Worm (Caenorhabditis elegans) whole organism, L1 larva: Measurements from ENCODE around the gene Y53G8AL.1.

Experiments
- C04F5.9 ChIP-seq: sonication (generic microtip); optimal IDR thresholded peaks from 2 replicates; lab custom pipeline; 2016; ENCODE audit warnings: missing genetic modification characterization, missing compliant biosample characterization
- C16A3.4 ChIP-seq: fragments of 150-350 bp; optimal IDR thresholded peaks from 2 replicates; lab custom pipeline; 2014; ENCODE audit warnings: missing biosample characterization, missing genetic modification characterization
- C34B4.2 ChIP-seq: sonication (generic microtip); optimal IDR thresholded peaks from 2 replicates; lab custom pipeline; 2017; ENCODE audit warnings: mild to moderate bottlenecking, missing genetic modification characterization, missing compliant biosample characterization
- Y116A8C.19 ChIP-seq: sonication (generic microtip); optimal IDR thresholded peaks from 2 replicates; lab custom pipeline; 2016; ENCODE audit warnings: missing compliant biosample characterization, missing genetic modification characterization, borderline replicate concordance
- aha-1 ChIP-seq: fragments of 150-350 bp; optimal IDR thresholded peaks from 2 replicates; lab custom pipeline; 2014; ENCODE audit warnings: missing biosample characterization, missing genetic modification characterization
- aly-2 ChIP-seq: fragments of 150-350 bp; optimal IDR thresholded peaks from 2 replicates; lab custom pipeline; 2014; ENCODE audit warnings: missing biosample characterization, missing genetic modification characterization
- blmp-1 ChIP-seq: fragments of 150-350 bp; optimal IDR thresholded peaks from 2 replicates; lab custom pipeline; 2014; ENCODE audit warnings: missing biosample characterization, missing genetic modification characterization
- ceh-8 ChIP-seq: fragments of 200-800 bp; sonication (Bioruptor generic); optimal IDR thresholded peaks from 2 replicates; lab custom pipeline; 2018; ENCODE audit warnings: mild to moderate bottlenecking, missing genetic modification characterization, moderate library complexity, missing compliant biosample characterization
- ceh-82 ChIP-seq, 3 experiments: fragments of 150-350 bp in 1 of 3; sonication (generic microtip) in 2 of 3; optimal IDR thresholded peaks; 2 replicates each; lab custom pipeline; 2014 to 2017; ENCODE audit warnings: missing biosample characterization in 3 of 3, missing genetic modification characterization in 3 of 3
- ces-1 ChIP-seq: fragments of 150-350 bp; optimal IDR thresholded peaks from 2 replicates; lab custom pipeline; 2014; ENCODE audit warnings: missing biosample characterization, missing genetic modification reagents, missing genetic modification characterization
- dpl-1 ChIP-seq, 3 experiments: fragments of 150-350 bp in 2 of 3; sonication (generic microtip) in 1 of 3; optimal IDR thresholded peaks; 2 replicates each; lab custom pipeline; 2014 to 2017; ENCODE audit warnings: missing biosample characterization in 3 of 3, missing genetic modification characterization in 3 of 3, missing genetic modification reagents in 3 of 3
- egl-13 ChIP-seq: sonication (generic microtip); optimal IDR thresholded peaks from 2 replicates; lab custom pipeline; 2016; ENCODE audit warnings: missing genotype, missing genetic modification reagents, missing genetic modification characterization, missing compliant biosample characterization
- egl-27 ChIP-seq, 2 experiments: fragments of 150-350 bp in 1 of 2; sonication (generic microtip); optimal IDR thresholded peaks; 3 replicates each; lab custom pipeline; 2017 to 2018; ENCODE audit warnings: missing biosample characterization in 2 of 2, missing genetic modification characterization in 2 of 2, missing genetic modification reagents in 2 of 2
- elt-2 ChIP-seq: sonication (generic microtip); optimal IDR thresholded peaks from 2 replicates; lab custom pipeline; 2016; ENCODE audit warnings: missing genetic modification characterization, mild to moderate bottlenecking, inconsistent platforms, missing compliant biosample characterization, missing genetic modification reagents
- grh-1 ChIP-seq: fragments of 200-800 bp; sonication (Bioruptor generic); IDR thresholded peaks from 2 replicates; pipeline ENCODE4 v1.3.6; 2022; ENCODE audit warnings: missing genetic modification reagents, missing genetic modification characterization, missing compliant biosample characterization
- hlh-17 ChIP-seq: fragments of 200-800 bp; sonication (Bioruptor generic); optimal IDR thresholded peaks from 2 replicates; lab custom pipeline; 2018; ENCODE audit warnings: missing genetic modification characterization, mild to moderate bottlenecking, missing compliant biosample characterization, moderate library complexity, borderline replicate concordance
- hpl-2 ChIP-seq: fragments of 150-350 bp; optimal IDR thresholded peaks from 2 replicates; lab custom pipeline; 2014; ENCODE audit warnings: missing biosample characterization, missing genetic modification reagents, missing genetic modification characterization
- jun-1 ChIP-seq: fragments of 150-350 bp; optimal IDR thresholded peaks from 2 replicates; lab custom pipeline; 2014; ENCODE audit warnings: missing biosample characterization, missing genetic modification reagents, missing genetic modification characterization
- lin-13 ChIP-seq: fragments of 150-350 bp; optimal IDR thresholded peaks from 2 replicates; lab custom pipeline; 2014; ENCODE audit warnings: missing biosample characterization, missing genetic modification reagents, missing genetic modification characterization
- lin-14 ChIP-seq: fragments of 200-800 bp; sonication (Bioruptor generic); optimal IDR thresholded peaks from 2 replicates; lab custom pipeline; 2018; ENCODE audit warnings: mild to moderate bottlenecking, missing genetic modification characterization, moderate library complexity, missing compliant biosample characterization
- lin-15B ChIP-seq: fragments of 150-350 bp; sonication (generic microtip); optimal IDR thresholded peaks from 3 replicates; lab custom pipeline; 2014; ENCODE audit warnings: missing biosample characterization, missing genetic modification characterization
- lin-35 ChIP-seq, 2 experiments: fragments of 150-350 bp; optimal IDR thresholded peaks; 2 replicates each; lab custom pipeline; 2014; ENCODE audit warnings: missing biosample characterization in 2 of 2, missing genetic modification characterization in 2 of 2, missing genetic modification reagents in 2 of 2
- lin-39 ChIP-seq: fragments of 150-350 bp; optimal IDR thresholded peaks from 2 replicates; lab custom pipeline; 2014; ENCODE audit warnings: missing biosample characterization, missing genetic modification reagents, missing genetic modification characterization
- mab-9 ChIP-seq: fragments of 200-800 bp; sonication (Bioruptor generic); IDR thresholded peaks from 2 replicates; pipeline ENCODE4 v1.3.6; 2022; ENCODE audit warnings: missing genetic modification reagents, missing genetic modification characterization, missing compliant biosample characterization
- mdl-1 ChIP-seq, 2 experiments: fragments of 150-350 bp; optimal IDR thresholded peaks; 2 replicates each; lab custom pipeline; 2014 to 2017; ENCODE audit warnings: missing biosample characterization in 2 of 2, missing genetic modification characterization in 2 of 2, inconsistent platforms in 1 of 2
- mef-2 ChIP-seq: fragments of 150-350 bp; optimal IDR thresholded peaks from 2 replicates; lab custom pipeline; 2014; ENCODE audit warnings: missing biosample characterization, missing genetic modification characterization
- nhr-19 ChIP-seq: fragments of 200-800 bp; sonication (Bioruptor generic); conservative IDR thresholded peaks from 2 replicates; pipeline ENCODE4 v1.3.6; 2022; ENCODE audit warnings: missing genetic modification characterization, missing compliant biosample characterization
- nhr-20 ChIP-seq: sonication (generic microtip); optimal IDR thresholded peaks from 2 replicates; lab custom pipeline; 2016; ENCODE audit warnings: mild to moderate bottlenecking, missing genetic modification characterization, missing compliant biosample characterization
- nhr-90 ChIP-seq: sonication (generic microtip); optimal IDR thresholded peaks from 2 replicates; lab custom pipeline; 2016; ENCODE audit warnings: mild to moderate bottlenecking, missing genetic modification characterization, missing compliant biosample characterization; ENCODE audit not compliant: poor library complexity
- pax-3 ChIP-seq: fragments of 200-800 bp; sonication (Bioruptor generic); optimal IDR thresholded peaks from 2 replicates; lab custom pipeline; 2018; ENCODE audit warnings: mild to moderate bottlenecking, missing genetic modification characterization, moderate library complexity, missing compliant biosample characterization
- pqm-1 ChIP-seq: sonication (generic microtip); optimal IDR thresholded peaks from 3 replicates; lab custom pipeline; 2017; ENCODE audit warnings: missing biosample characterization, missing genetic modification characterization
- rnt-1 ChIP-seq: sonication (generic microtip); optimal IDR thresholded peaks from 2 replicates; lab custom pipeline; 2016; ENCODE audit warnings: mild to moderate bottlenecking, missing genetic modification characterization, moderate library complexity, missing compliant biosample characterization
- skn-1 ChIP-seq: fragments of 150-350 bp; optimal IDR thresholded peaks from 2 replicates; lab custom pipeline; 2014; ENCODE audit warnings: missing biosample characterization, missing genetic modification characterization
- snu-23 ChIP-seq: sonication (generic microtip); optimal IDR thresholded peaks from 2 replicates; lab custom pipeline; 2016; ENCODE audit warnings: missing genetic modification characterization, missing compliant biosample characterization
- sox-4 ChIP-seq: sonication (generic microtip); optimal IDR thresholded peaks from 2 replicates; lab custom pipeline; 2016; ENCODE audit warnings: missing genetic modification characterization, missing compliant biosample characterization
- sptf-1 ChIP-seq: fragments of 150-350 bp; optimal IDR thresholded peaks from 2 replicates; lab custom pipeline; 2014; ENCODE audit warnings: missing biosample characterization, missing genetic modification characterization
- sup-37 ChIP-seq: fragments of 200-800 bp; sonication (Bioruptor generic); optimal IDR thresholded peaks from 2 replicates; lab custom pipeline; 2018; ENCODE audit warnings: mild to moderate bottlenecking, missing genetic modification characterization, missing compliant biosample characterization
- swsn-7 ChIP-seq: sonication (generic microtip); optimal IDR thresholded peaks from 2 replicates; lab custom pipeline; 2016; ENCODE audit warnings: missing genetic modification characterization, missing compliant biosample characterization
- unc-62 ChIP-seq: fragments of 150-350 bp; optimal IDR thresholded peaks from 2 replicates; lab custom pipeline; 2014; ENCODE audit warnings: missing biosample characterization, missing genetic modification reagents, missing genetic modification characterization
- unc-98 ChIP-seq: fragments of 200-800 bp; sonication (Bioruptor generic); IDR thresholded peaks from 2 replicates; pipeline ENCODE4 v1.3.6; 2022; ENCODE audit warnings: missing genetic modification characterization, missing compliant biosample characterization
- xbp-1 ChIP-seq: sonication (generic microtip); optimal IDR thresholded peaks from 2 replicates; lab custom pipeline; 2016; ENCODE audit warnings: missing genetic modification characterization, missing compliant biosample characterization

Y53G8AL.1 gene

ce11 chrIII:3279304-3279703 lies 46.4 kb downstream of the Y53G8AL.1 start (continued):
- TF ChIP-seq egl-13 (tag; lab: Kevin White, UChicago) (peak; percentile 57), skn-1 (tag; lab: Kevin White, UChicago) (no peak), swsn-7 (tag; lab: Kevin White, UChicago) (peak; percentile 93), ceh-82 (tag; optimal IDR thresholded peaks at IDR 0.05; lab: Kevin White, UChicago) (peak; percentile 46 to 83 (median 57)), jun-1 (tag; lab: Kevin White, UChicago) (peak; percentile 86), lin-35 (GFP tag; optimal IDR thresholded peaks at IDR 0.05; lab: Kevin White, UChicago) (peak; percentile 57 to 86), xbp-1 (tag; lab: Kevin White, UChicago) (peak; percentile 78), aly-2 (tag; lab: Kevin White, UChicago) (peak; percentile 72), ceh-8 (GFP tag; lab: Kevin White, UChicago) (peak; percentile 34), unc-98 (no peak; the same call in 1 of the 2 replicates), C04F5.9 (tag; lab: Kevin White, UChicago) (peak; percentile 31), lin-39 (tag; lab: Kevin White, UChicago) (peak; percentile 79), hpl-2 (GFP tag; lab: Kevin White, UChicago) (no peak), blmp-1 (tag; lab: Kevin White, UChicago) (peak; percentile 46), sox-4 (tag; lab: Kevin White, UChicago) (peak; percentile 18), hlh-17 (no peak), grh-1 (GFP tag; lab: Robert Waterston, UW) (peak; percentile 85), egl-27 (tag; optimal IDR thresholded peaks at IDR 0.05; lab: Kevin White, UChicago) (no peak), lin-13 (GFP tag; lab: Kevin White, UChicago) (peak; percentile 66), pqm-1 (tag; lab: Kevin White, UChicago) (no peak), unc-62 (GFP tag; lab: Kevin White, UChicago) (no peak), lin-15B (no peak), C16A3.4 (tag; lab: Kevin White, UChicago) (no peak), pax-3 (tag; lab: Kevin White, UChicago) (peak; percentile 76), nhr-19 (GFP tag; lab: Robert Waterston, UW) (peak; percentile 91), nhr-20 (peak; percentile 92), ces-1 (GFP tag; lab: Kevin White, UChicago) (no peak), lin-14 (GFP tag; lab: Kevin White, UChicago) (peak; percentile 93), mdl-1 (tag; optimal IDR thresholded peaks at IDR 0.05; lab: Kevin White, UChicago) (no peak), aha-1 (tag; lab: Kevin White, UChicago) (peak; percentile 52), dpl-1 (GFP tag; optimal IDR thresholded peaks at IDR 0.05; lab: Kevin White, UChicago) (peak; percentile 52 to 69 (median 53)), nhr-90 (tag; lab: Kevin White, UChicago) (peak; percentile 94), mab-9 (GFP tag; lab: Robert Waterston, UW) (peak; percentile 66), Y116A8C.19 (tag; lab: Kevin White, UChicago) (no peak)

ce11 chrIII:3281860-3282358 lies 49.0 kb downstream of the Y53G8AL.1 start, which contains the start of gene mfsd-8:
Gene mfsd-8 (plus strand): TSS chrIII:3282308.
- TF ChIP-seq C34B4.2 (tag; lab: Kevin White, UChicago) (no peak), rnt-1 (tag; lab: Kevin White, UChicago) (no peak), mef-2 (tag; lab: Kevin White, UChicago) (no peak), egl-13 (tag; lab: Kevin White, UChicago) (peak; percentile 17), blmp-1 (tag; lab: Kevin White, UChicago) (no peak), lin-35 (GFP tag; optimal IDR thresholded peaks at IDR 0.05; lab: Kevin White, UChicago) (peak in 1 of 2 experiments; percentile 11), elt-2 (peak; percentile 84), snu-23 (GFP tag; lab: Kevin White, UChicago) (no peak), sup-37 (GFP tag; lab: Kevin White, UChicago) (no peak), sptf-1 (no peak)
- TF ChIP-seq, all 84 proteins: peak for 3
